Worm (Caenorhabditis elegans): ENCODE measurements around the gene mup-4.

Gene mup-4

ce11 chrIII:7499421-7499902 is 10.6 kb upstream of the mup-4 start, which contains the start of the genes C07H6.9 and sap-140:
Gene C07H6.9 (minus strand): TSS chrIII:7499471.
Gene sap-140 (plus strand): TSS chrIII:7499738.
- no peak for TF ChIP-seq mml-1 (tag; optimal IDR thresholded peaks at IDR 0.05)
- peak; percentile 16 for TF ChIP-seq lsy-12 (tag; optimal IDR thresholded peaks at IDR 0.05)
- no peak for TF ChIP-seq nhr-28 (tag; optimal IDR thresholded peaks at IDR 0.05)
- TF ChIP-seq sea-2 (GFP tag; optimal IDR thresholded peaks at IDR 0.05) = no peak
- TF ChIP-seq nfya-1 (tag; optimal IDR thresholded peaks at IDR 0.05; ENCODE audit: insufficient read depth) = peak; percentile 84
- TF ChIP-seq nhr-67 (tag; optimal IDR thresholded peaks at IDR 0.05) = no peak
- peak; percentile 73 for TF ChIP-seq hmg-11 (tag; optimal IDR thresholded peaks at IDR 0.05)
- TF ChIP-seq snpc-4 (tag; optimal IDR thresholded peaks at IDR 0.05) = peak; percentile 77
- peak; percentile 36 for TF ChIP-seq lin-39 (tag; optimal IDR thresholded peaks at IDR 0.05)
- no peak for TF ChIP-seq nhr-76 (tag; optimal IDR thresholded peaks at IDR 0.05)
- TF ChIP-seq jun-1 (tag; optimal IDR thresholded peaks at IDR 0.05) = peak; percentile 31
- TF ChIP-seq nhr-43 (tag; optimal IDR thresholded peaks at IDR 0.05; ENCODE audit: poor library complexity, severe bottlenecking) = peak; percentile 56
- peak; percentile 6 for TF ChIP-seq skn-1 (tag; optimal IDR thresholded peaks at IDR 0.05)
- peak; percentile 5 for TF ChIP-seq pqm-1 (tag; optimal IDR thresholded peaks at IDR 0.05)
- no peak for TF ChIP-seq nhr-11 (tag; optimal IDR thresholded peaks at IDR 0.05)
- peak; percentile 36 for TF ChIP-seq elt-2 (tag; optimal IDR thresholded peaks at IDR 0.05)
- peak; percentile 13 for TF ChIP-seq ceh-28 (tag; optimal IDR thresholded peaks at IDR 0.05)
- peak; percentile 87 for TF ChIP-seq nhr-23 (tag; optimal IDR thresholded peaks at IDR 0.05)
- TF ChIP-seq nhr-25 (tag; optimal IDR thresholded peaks at IDR 0.05) = peak; percentile 53
- no peak for TF ChIP-seq egl-5 (tag; optimal IDR thresholded peaks at IDR 0.05)
- peak; percentile 8 for TF ChIP-seq ZK546.5 (tag; optimal IDR thresholded peaks at IDR 0.05)
- TF ChIP-seq lin-15B (tag; optimal IDR thresholded peaks at IDR 0.05) = peak; percentile 88
- TF ChIP-seq R02D3.7 (tag; optimal IDR thresholded peaks at IDR 0.05) = peak; percentile 60
- peak; percentile 51 for TF ChIP-seq tbx-2 (tag; optimal IDR thresholded peaks at IDR 0.05)
- no peak for TF ChIP-seq unc-62 (GFP tag; optimal IDR thresholded peaks at IDR 0.05)
- peak; percentile 88 for TF ChIP-seq pha-4 (tag; optimal IDR thresholded peaks at IDR 0.05)

- no peak for TF ChIP-seq nhr-28 (tag; optimal IDR thresholded peaks at IDR 0.05)
- TF ChIP-seq ZK546.5 (tag; optimal IDR thresholded peaks at IDR 0.05) = no peak
- TF ChIP-seq egl-5 (tag; optimal IDR thresholded peaks at IDR 0.05) = peak; percentile 43
- peak; percentile 82 for TF ChIP-seq lsy-12 (tag; optimal IDR thresholded peaks at IDR 0.05)
- peak; percentile 70 for TF ChIP-seq pha-4 (tag; optimal IDR thresholded peaks at IDR 0.05)
- TF ChIP-seq fkh-2 (tag; optimal IDR thresholded peaks at IDR 0.05) = no peak
- TF ChIP-seq ama-1 (optimal IDR thresholded peaks at IDR 0.05) = peak; percentile 6
- TF ChIP-seq nhr-25 (tag; optimal IDR thresholded peaks at IDR 0.05) = peak; percentile 82
- TF ChIP-seq nhr-11 (tag; optimal IDR thresholded peaks at IDR 0.05) = peak; percentile 83
- no peak for TF ChIP-seq nhr-76 (tag; optimal IDR thresholded peaks at IDR 0.05)
- peak; percentile 9 for TF ChIP-seq unc-62 (GFP tag; optimal IDR thresholded peaks at IDR 0.05)
- TF ChIP-seq jun-1 (tag; optimal IDR thresholded peaks at IDR 0.05) = peak; percentile 77
- peak; percentile 87 for TF ChIP-seq lin-39 (tag; optimal IDR thresholded peaks at IDR 0.05)
- peak; percentile 56 for TF ChIP-seq R02D3.7 (tag; optimal IDR thresholded peaks at IDR 0.05)
- peak; percentile 63 for TF ChIP-seq fkh-10 (GFP tag; optimal IDR thresholded peaks at IDR 0.05)
- TF ChIP-seq elt-3 (tag; optimal IDR thresholded peaks at IDR 0.05) = no peak
- TF ChIP-seq mdl-1 (tag; optimal IDR thresholded peaks at IDR 0.05) = peak; percentile 81
- TF ChIP-seq hmg-11 (tag; optimal IDR thresholded peaks at IDR 0.05) = peak; percentile 68
- TF ChIP-seq nhr-43 (tag; optimal IDR thresholded peaks at IDR 0.05; ENCODE audit: poor library complexity, severe bottlenecking) = peak; percentile 57
- TF ChIP-seq elt-2 (tag; optimal IDR thresholded peaks at IDR 0.05) = peak; percentile 95
- peak; percentile 67 for TF ChIP-seq ceh-28 (tag; optimal IDR thresholded peaks at IDR 0.05)
- TF ChIP-seq ceh-16 (tag; optimal IDR thresholded peaks at IDR 0.05) = no peak
- TF ChIP-seq lin-15B (tag; optimal IDR thresholded peaks at IDR 0.05) = peak; percentile 95
- peak; percentile 34 for TF ChIP-seq elt-1 (tag; optimal IDR thresholded peaks at IDR 0.05)
- no peak for TF ChIP-seq ztf-11 (tag; optimal IDR thresholded peaks at IDR 0.05)
- peak; percentile 92 for TF ChIP-seq nfya-1 (tag; optimal IDR thresholded peaks at IDR 0.05; ENCODE audit: insufficient read depth)
- no peak for TF ChIP-seq daf-12 (tag; optimal IDR thresholded peaks at IDR 0.05)
- TF ChIP-seq pqm-1 (tag; optimal IDR thresholded peaks at IDR 0.05) = peak; percentile 85
- peak; percentile 91 for TF ChIP-seq snpc-4 (tag; optimal IDR thresholded peaks at IDR 0.05)
- peak; percentile 82 for TF ChIP-seq egl-27 (tag; optimal IDR thresholded peaks at IDR 0.05)
- no peak for TF ChIP-seq nhr-12 (tag; optimal IDR thresholded peaks at IDR 0.05)
- peak; percentile 85 for TF ChIP-seq nhr-23 (tag; optimal IDR thresholded peaks at IDR 0.05)
- TF ChIP-seq ceh-82 (tag; optimal IDR thresholded peaks at IDR 0.05) = no peak
- peak; percentile 56 for TF ChIP-seq fos-1 (tag; optimal IDR thresholded peaks at IDR 0.05)
- peak; percentile 35 for TF ChIP-seq tbx-2 (tag; optimal IDR thresholded peaks at IDR 0.05)
Measured at ce11 chrIII:7498346-7498745, 9.4 kb upstream of the mup-4 start.
